Fruit fly (Drosophila melanogaster): ENCODE data around the gene CG3437.

Gene CG3437

DNA sequence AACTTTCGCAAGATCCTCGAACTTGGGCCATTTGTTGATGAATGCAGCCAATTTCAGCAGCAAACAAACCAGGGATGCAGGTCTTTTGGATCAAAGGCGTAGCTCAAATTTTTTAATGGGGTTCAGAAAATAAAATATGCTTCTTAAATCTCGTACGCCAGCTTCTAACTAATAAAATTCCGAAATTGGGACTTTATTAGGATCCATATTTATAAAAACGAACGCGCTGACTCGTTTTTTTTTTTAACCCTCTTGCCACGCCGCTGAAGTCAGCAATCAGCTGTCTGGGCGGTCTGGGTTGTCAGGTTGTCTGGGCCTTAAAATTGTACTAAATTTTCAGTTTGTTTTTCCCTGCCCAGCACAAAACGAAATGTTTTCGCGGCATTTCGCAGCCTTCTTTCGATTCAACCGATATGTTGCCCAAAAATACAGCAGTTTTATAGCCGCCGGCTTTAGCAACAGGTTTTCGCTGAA lies at the start of gene CG3437 (continued):
- TF ChIP-seq Eip74EF (GFP tag; optimal IDR thresholded peaks at IDR 0.05) (peak in 1 of 2 experiments; percentile 96), CG18262 (tag; optimal IDR thresholded peaks at IDR 0.05) (peak; percentile 96), CG10462 (GFP tag; optimal IDR thresholded peaks at IDR 0.05) (peak; percentile 97), CG17912 (GFP tag; optimal IDR thresholded peaks at IDR 0.05) (peak; percentile 95), run (tag; optimal IDR thresholded peaks at IDR 0.05) (peak; percentile 94), caup (GFP tag; optimal IDR thresholded peaks at IDR 0.05; ENCODE audit: severe bottlenecking) (peak; percentile 99), Sry-δ (GFP tag; optimal IDR thresholded peaks at IDR 0.05) (peak; percentile 78), row (GFP tag; IDR thresholded peaks at IDR 0.05) (peak; percentile 100), hth (optimal IDR thresholded peaks at IDR 0.05) (no peak), crc (GFP tag; optimal IDR thresholded peaks at IDR 0.05) (peak; percentile 95), CG9797 (GFP tag; optimal IDR thresholded peaks at IDR 0.05) (peak; percentile 74), tx (GFP tag; optimal IDR thresholded peaks at IDR 0.05) (peak; percentile 98), Drgx (GFP tag; IDR thresholded peaks at IDR 0.05) (peak; percentile 100), CG34224 (GFP tag; IDR thresholded peaks at IDR 0.05; ENCODE audit: partially characterized antibody) (peak; percentile 39; the same call in 1 of the 3 replicates), seq (GFP tag; IDR thresholded peaks at IDR 0.05) (peak; percentile 99), pum (GFP tag; optimal IDR thresholded peaks at IDR 0.05) (peak; percentile 99), CG14710 (tag; optimal IDR thresholded peaks at IDR 0.05) (peak; percentile 98), Dbx (GFP tag; IDR thresholded peaks at IDR 0.05) (peak; percentile 99), Hr3 (GFP tag; optimal IDR thresholded peaks at IDR 0.05) (peak; percentile 98), zen2 (GFP tag; IDR thresholded peaks at IDR 0.05; ENCODE audit: partially characterized antibody) (no peak), CG8290 (GFP tag; optimal IDR thresholded peaks at IDR 0.05) (peak; percentile 97), CG8290 (tag; optimal IDR thresholded peaks at IDR 0.05) (peak; percentile 96 to 98), odd (GFP tag; optimal IDR thresholded peaks at IDR 0.05) (peak; percentile 98), Dip2 (GFP tag; IDR thresholded peaks at IDR 0.05) (peak; percentile 79), CG8765 (GFP tag; IDR thresholded peaks at IDR 0.05) (peak; percentile 99), ci (GFP tag; IDR thresholded peaks at IDR 0.05) (peak; percentile 100), maf-S (GFP tag; optimal IDR thresholded peaks at IDR 0.05) (peak; percentile 98), br (optimal IDR thresholded peaks at IDR 0.05) (no peak), CG10209 (GFP tag; optimal IDR thresholded peaks at IDR 0.05) (peak; percentile 99), H2.0 (GFP tag; IDR thresholded peaks at IDR 0.05) (peak; percentile 99), BEAF-32 (GFP tag; optimal IDR thresholded peaks at IDR 0.05) (peak; percentile 47), CG17186 (GFP tag; optimal IDR thresholded peaks at IDR 0.05) (peak; percentile 95), CG8281 (tag; optimal IDR thresholded peaks at IDR 0.05) (peak; percentile 93), pzg (GFP tag; optimal IDR thresholded peaks at IDR 0.05) (peak; percentile 53), Asciz (GFP tag; optimal IDR thresholded peaks at IDR 0.05) (peak; percentile 98), CG30431 (GFP tag; optimal IDR thresholded peaks at IDR 0.05) (peak; percentile 98), Taf1 (GFP tag; IDR thresholded peaks at IDR 0.05) (peak; percentile 97), Myb (GFP tag; optimal IDR thresholded peaks at IDR 0.05) (peak; percentile 92), CG14667 (GFP tag; IDR thresholded peaks at IDR 0.05) (peak; percentile 99), tgo (GFP tag; IDR thresholded peaks at IDR 0.05) (peak; percentile 99), cwo (GFP tag; optimal IDR thresholded peaks at IDR 0.05) (peak; percentile 97), Sox102F (GFP tag; optimal IDR thresholded peaks at IDR 0.05) (peak; percentile 99), CG13424 (tag; optimal IDR thresholded peaks at IDR 0.05) (peak; percentile 99), cas (GFP tag; IDR thresholded peaks at IDR 0.05) (peak; percentile 98), CG16813 (GFP tag; IDR thresholded peaks at IDR 0.05; ENCODE audit: partially characterized antibody) (0 out of 3 replicates have a peak, but pooled peaks have one; percentile 38), CG15514 (GFP tag; optimal IDR thresholded peaks at IDR 0.05) (peak; percentile 95), PHDP (tag; optimal IDR thresholded peaks at IDR 0.05) (peak; percentile 99), CG8359 (GFP tag; optimal IDR thresholded peaks at IDR 0.05; ENCODE audit: borderline replicate concordance) (peak; percentile 94), pho (GFP tag; optimal IDR thresholded peaks at IDR 0.05) (peak; percentile 98), CG4820 (GFP tag; optimal IDR thresholded peaks at IDR 0.05) (peak; percentile 97)
